Fruit fly (Drosophila melanogaster) S2 (cell line): ENCODE results near the gene Cpr65Ea.

ENCODE experiments used
- CG8478 ChIP-seq: fragments of >200 bp; optimal IDR thresholded peaks from 2 replicates; lab custom pipeline; 2018
- CTCF ChIP-seq, 2 experiments: fragments of >200 bp; optimal IDR thresholded peaks; 2 replicates each; lab custom pipeline; 2018

DNA sequence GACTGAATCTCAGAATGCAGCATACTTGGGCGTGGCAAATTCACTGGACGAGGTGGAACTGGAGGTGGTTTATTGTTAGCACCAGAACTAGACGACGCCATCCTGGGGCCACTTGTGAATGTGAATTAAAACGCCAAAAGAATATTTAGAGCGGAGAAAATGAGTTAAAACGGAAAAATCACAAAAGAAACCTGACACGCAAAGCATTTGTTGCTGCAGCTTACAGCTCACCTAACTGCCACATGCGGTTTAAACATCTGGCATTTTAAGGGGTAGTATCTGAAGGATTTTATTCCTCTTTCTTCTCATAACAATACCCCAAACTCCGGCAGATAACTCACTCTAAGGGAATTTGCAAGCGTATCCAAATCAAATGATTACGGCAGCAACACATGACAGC is 11.3 kb downstream of the Cpr65Ea start, which contains the start of gene CG34030:
- no peak for TF ChIP-seq CTCF (optimal IDR thresholded peaks at IDR 0.05; lab: Kevin White, UChicago)
- TF ChIP-seq CG8478 (lab: Kevin White, UChicago), result no peak
